Worm (Caenorhabditis elegans) whole organism, L4 larva: ENCODE results near the gene rpl-25.1.
A peak's percentile ranks its signal among the peaks of the same experiment; 100 is the strongest.

Source experiments
- F49E8.2 ChIP-seq: sonication (generic microtip); optimal IDR thresholded peaks from 2 replicates; lab custom pipeline; 2016; ENCODE audit warnings: missing compliant biosample characterization, mild to moderate bottlenecking, missing genetic modification characterization, borderline replicate concordance
- T26A8.4 ChIP-seq: fragments of 200-800 bp; sonication (Bioruptor generic); IDR thresholded peaks from 2 replicates; pipeline ENCODE4 v1.3.6; 2022; ENCODE audit warnings: missing genetic modification characterization, missing compliant biosample characterization
- ZK546.5 ChIP-seq, 2 experiments: sonication (generic microtip); optimal IDR thresholded peaks; 2 replicates each; lab custom pipeline; 2017; ENCODE audit warnings: missing biosample characterization in 2 of 2, missing genetic modification characterization in 2 of 2
- ceh-20 ChIP-seq: fragments of 200-800 bp; sonication (Bioruptor generic); IDR thresholded peaks from 2 replicates; pipeline ENCODE4 v1.3.6; 2022; ENCODE audit warnings: missing genetic modification reagents, missing genetic modification characterization, missing compliant biosample characterization
- daf-16 ChIP-seq, 3 experiments: sonication (generic microtip); optimal IDR thresholded peaks; 2 replicates each; lab custom pipeline; 2016 to 2017; ENCODE audit warnings: missing genetic modification characterization in 3 of 3, missing genetic modification reagents in 3 of 3, mild to moderate bottlenecking in 2 of 3, missing compliant biosample characterization in 2 of 3, missing biosample characterization in 1 of 3, moderate library complexity in 1 of 3
- daf-8 ChIP-seq: fragments of 200-800 bp; sonication (Bioruptor generic); IDR thresholded peaks from 2 replicates; pipeline ENCODE4 v1.3.6; 2022; ENCODE audit warnings: missing genetic modification characterization, missing compliant biosample characterization
- dmd-6 ChIP-seq: fragments of 200-800 bp; sonication (Bioruptor generic); IDR thresholded peaks from 2 replicates; pipeline ENCODE4 v1.3.6; 2022; ENCODE audit warnings: missing genetic modification reagents, missing genetic modification characterization, missing compliant biosample characterization
- duxl-1 ChIP-seq: sonication (generic microtip); optimal IDR thresholded peaks from 2 replicates; lab custom pipeline; 2016; ENCODE audit warnings: mild to moderate bottlenecking, missing genetic modification characterization, moderate library complexity, missing compliant biosample characterization; ENCODE audit not compliant: poor library complexity
- dve-1 ChIP-seq: sonication (generic microtip); optimal IDR thresholded peaks from 2 replicates; lab custom pipeline; 2017; ENCODE audit warnings: antibody characterized with exemption, mild to moderate bottlenecking, missing genetic modification characterization, missing compliant biosample characterization; ENCODE audit not compliant: insufficient read depth
- egl-27 ChIP-seq: sonication (generic microtip); optimal IDR thresholded peaks from 3 replicates; lab custom pipeline; 2017; ENCODE audit warnings: missing biosample characterization, missing genetic modification reagents, missing genetic modification characterization
- fkh-10 ChIP-seq: fragments of 150-350 bp; optimal IDR thresholded peaks from 2 replicates; lab custom pipeline; 2014; ENCODE audit warnings: missing biosample characterization, missing genetic modification reagents, missing genetic modification characterization
- fos-1 ChIP-seq: fragments of 150-350 bp; optimal IDR thresholded peaks from 2 replicates; lab custom pipeline; 2014; ENCODE audit warnings: missing biosample characterization, missing genetic modification characterization
- gei-8 ChIP-seq: fragments of 200-800 bp; sonication (Bioruptor generic); optimal IDR thresholded peaks from 2 replicates; lab custom pipeline; 2018; ENCODE audit warnings: mild to moderate bottlenecking, missing genetic modification characterization, missing compliant biosample characterization
- hif-1 ChIP-seq, 2 experiments: sonication (generic microtip); optimal IDR thresholded peaks; 2 replicates each; lab custom pipeline; 2016 to 2017; ENCODE audit warnings: missing compliant biosample characterization in 2 of 2, missing genetic modification characterization in 2 of 2, missing genetic modification reagents in 2 of 2, missing genotype in 2 of 2, mild to moderate bottlenecking in 1 of 2
- hlh-11 ChIP-seq: fragments of 200-800 bp; sonication (Bioruptor generic); optimal IDR thresholded peaks from 2 replicates; lab custom pipeline; 2018; ENCODE audit warnings: mild to moderate bottlenecking, missing genetic modification characterization, missing compliant biosample characterization
- lin-15B ChIP-seq: fragments of 150-350 bp; sonication (generic microtip); optimal IDR thresholded peaks from 3 replicates; lab custom pipeline; 2014; ENCODE audit warnings: missing biosample characterization, missing genetic modification characterization
- lin-38 ChIP-seq: fragments of 200-800 bp; sonication (Bioruptor generic); IDR thresholded peaks from 2 replicates; pipeline ENCODE4 v1.3.6; 2022; ENCODE audit warnings: missing genetic modification reagents, missing genetic modification characterization, missing compliant biosample characterization
- lir-3 ChIP-seq: sonication (generic microtip); optimal IDR thresholded peaks from 2 replicates; lab custom pipeline; 2016; ENCODE audit warnings: mild to moderate bottlenecking, missing genetic modification characterization, missing compliant biosample characterization
- mes-2 ChIP-seq: sonication (generic microtip); optimal IDR thresholded peaks from 2 replicates; lab custom pipeline; 2016; ENCODE audit warnings: missing genotype, mild to moderate bottlenecking, missing genetic modification characterization, missing compliant biosample characterization; ENCODE audit not compliant: poor library complexity, severe bottlenecking
- nhr-102 ChIP-seq: sonication (generic microtip); optimal IDR thresholded peaks from 2 replicates; lab custom pipeline; 2016; ENCODE audit warnings: mild to moderate bottlenecking, missing genetic modification characterization, moderate library complexity, missing compliant biosample characterization
- nhr-25 ChIP-seq: sonication (generic microtip); optimal IDR thresholded peaks from 2 replicates; lab custom pipeline; 2017; ENCODE audit warnings: missing genetic modification characterization, mild to moderate bottlenecking, missing compliant biosample characterization, antibody characterized with exemption, moderate library complexity, borderline replicate concordance; ENCODE audit not compliant: insufficient read depth
- nhr-28 ChIP-seq: fragments of 150-350 bp; optimal IDR thresholded peaks from 2 replicates; lab custom pipeline; 2014; ENCODE audit warnings: missing biosample characterization, missing genetic modification characterization
- nhr-41 ChIP-seq: fragments of 200-800 bp; sonication (Bioruptor generic); IDR thresholded peaks from 2 replicates; pipeline ENCODE4 v1.3.6; 2022; ENCODE audit warnings: missing genetic modification reagents, missing genetic modification characterization, missing compliant biosample characterization
- nhr-48 ChIP-seq: sonication (generic microtip); optimal IDR thresholded peaks from 2 replicates; lab custom pipeline; 2016; ENCODE audit warnings: mild to moderate bottlenecking, missing genetic modification characterization, missing compliant biosample characterization
- nhr-76 ChIP-seq: fragments of 150-350 bp; optimal IDR thresholded peaks from 2 replicates; lab custom pipeline; 2014; ENCODE audit warnings: missing biosample characterization, missing genetic modification characterization
- pha-4 ChIP-seq, 2 experiments: fragments of 150-350 bp in 1 of 2; fragments of 200-800 bp in 1 of 2; sonication (Bioruptor generic) in 1 of 2; IDR thresholded peaks in 1 of 2; optimal IDR thresholded peaks in 1 of 2; 2 replicates each; pipeline versions ENCODE4 v1.3.6 to Lab custom; 2014 to 2022; ENCODE audit warnings: missing genetic modification characterization in 2 of 2, missing genetic modification reagents in 2 of 2, missing biosample characterization in 1 of 2, missing compliant biosample characterization in 1 of 2
- php-3 ChIP-seq: fragments of 200-800 bp; sonication (Bioruptor generic); IDR thresholded peaks from 2 replicates; pipeline ENCODE4 v1.3.6; 2022; ENCODE audit warnings: missing genetic modification reagents, missing genetic modification characterization, missing compliant biosample characterization
- snpc-1.2 ChIP-seq: fragments of 200-800 bp; sonication (Bioruptor generic); IDR thresholded peaks from 2 replicates; pipeline ENCODE4 v1.3.6; 2022; ENCODE audit warnings: missing genetic modification reagents, missing genetic modification characterization, missing compliant biosample characterization
- tag-97 ChIP-seq: fragments of 200-800 bp; sonication (Bioruptor generic); IDR thresholded peaks from 2 replicates; pipeline ENCODE4 v1.3.6; 2022; ENCODE audit warnings: missing genetic modification characterization, missing compliant biosample characterization
- tra-1 ChIP-seq: fragments of 200-800 bp; sonication (Bioruptor generic); IDR thresholded peaks from 2 replicates; pipeline ENCODE4 v1.3.6; 2022; ENCODE audit warnings: missing genetic modification reagents, missing genetic modification characterization, missing compliant biosample characterization
- unc-62 ChIP-seq, 3 experiments: fragments of 150-350 bp in 1 of 3; sonication (generic microtip); optimal IDR thresholded peaks in 2 of 3; peaks in 1 of 3; 1 replicate in 1 of 3; 2 replicates in 2 of 3; lab custom pipeline; 2014 to 2017; ENCODE audit warnings: missing biosample characterization in 3 of 3, missing genetic modification characterization in 3 of 3, missing genetic modification reagents in 3 of 3, missing genotype in 1 of 3
- zfp-2 ChIP-seq: sonication (generic microtip); optimal IDR thresholded peaks from 2 replicates; lab custom pipeline; 2016; ENCODE audit warnings: mild to moderate bottlenecking, missing genetic modification characterization, missing compliant biosample characterization
- ztf-7 ChIP-seq: fragments of 150-350 bp; optimal IDR thresholded peaks from 2 replicates; lab custom pipeline; 2014; ENCODE audit warnings: missing biosample characterization, missing genetic modification characterization

Gene rpl-25.1

DNA sequence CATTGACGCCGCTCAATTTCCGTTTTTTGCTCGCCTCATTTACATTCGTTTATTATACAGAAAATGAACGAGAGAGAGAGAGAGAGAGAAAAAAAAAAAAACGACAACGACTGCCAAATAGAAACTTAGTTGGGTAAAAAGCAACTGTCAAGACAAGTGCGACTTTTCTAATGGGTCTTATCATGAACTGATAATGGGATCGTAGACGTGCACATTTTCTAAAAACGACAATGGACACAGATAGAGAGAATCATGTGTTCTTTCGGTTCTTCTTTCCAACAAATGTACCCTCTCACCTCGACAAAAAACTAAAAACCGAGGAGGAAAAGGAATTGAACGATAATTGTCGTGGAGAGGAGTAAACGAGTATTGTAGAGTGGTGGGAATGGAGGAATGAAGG is 14.9 kb upstream of the rpl-25.1 start (continued):
- TF ChIP-seq nhr-76 (no peak), tra-1 (GFP tag; lab: Robert Waterston, UW) (peak; percentile 57), nhr-25 (tag; lab: Kevin White, UChicago) (no peak), daf-16 (GFP tag; optimal IDR thresholded peaks at IDR 0.05; lab: Kevin White, UChicago) (no peak), daf-16 (tag; optimal IDR thresholded peaks at IDR 0.05; lab: Kevin White, UChicago) (peak; percentile 62), hif-1 (tag; optimal IDR thresholded peaks at IDR 0.05; lab: Kevin White, UChicago) (peak in 1 of 2 experiments; percentile 23), zfp-2 (tag; lab: Kevin White, UChicago) (no peak), php-3 (GFP tag; lab: Robert Waterston, UW) (no peak), egl-27 (tag; lab: Kevin White, UChicago) (no peak), nhr-41 (no peak), nhr-28 (peak; percentile 69), nhr-102 (tag; lab: Kevin White, UChicago) (peak; percentile 46), lin-38 (no peak), dmd-6 (GFP tag; lab: Robert Waterston, UW) (peak; percentile 90)

ce11 chrX:4704877-4705276 is 10.1 kb upstream of the rpl-25.1 start, which contains the start of gene aqp-8:
aqp-8 (minus strand) TSS chrX:4704977.
- no peak for TF ChIP-seq daf-8 (GFP tag; lab: Robert Waterston, UW)
- no peak for TF ChIP-seq ZK546.5 (tag; optimal IDR thresholded peaks at IDR 0.05; lab: Kevin White, UChicago)
- no peak for TF ChIP-seq duxl-1
- TF ChIP-seq fos-1 (tag; lab: Kevin White, UChicago): no peak
- TF ChIP-seq nhr-48 (tag; lab: Kevin White, UChicago): no peak
- no peak for TF ChIP-seq gei-8 (GFP tag; lab: Kevin White, UChicago)
- TF ChIP-seq hlh-11 (tag; lab: Kevin White, UChicago): no peak
- no peak for TF ChIP-seq ceh-20 (GFP tag; lab: Robert Waterston, UW)
- no peak for TF ChIP-seq unc-62 (GFP tag; optimal IDR thresholded peaks at IDR 0.05 in 1 of 2; lab: Kevin White, UChicago)
- no peak for TF ChIP-seq unc-62 (tag; optimal IDR thresholded peaks at IDR 0.05; lab: Kevin White, UChicago)
- TF ChIP-seq ztf-7 (tag; lab: Kevin White, UChicago): no peak
- TF ChIP-seq mes-2 (tag; lab: Kevin White, UChicago): no peak
- no peak for TF ChIP-seq fkh-10 (GFP tag; lab: Kevin White, UChicago)
- no peak for TF ChIP-seq T26A8.4 (GFP tag; lab: Robert Waterston, UW)
- TF ChIP-seq lin-15B (tag; lab: Kevin White, UChicago): no peak
- no peak for TF ChIP-seq dmd-6 (GFP tag; lab: Robert Waterston, UW)
- TF ChIP-seq dve-1: no peak

DNA sequence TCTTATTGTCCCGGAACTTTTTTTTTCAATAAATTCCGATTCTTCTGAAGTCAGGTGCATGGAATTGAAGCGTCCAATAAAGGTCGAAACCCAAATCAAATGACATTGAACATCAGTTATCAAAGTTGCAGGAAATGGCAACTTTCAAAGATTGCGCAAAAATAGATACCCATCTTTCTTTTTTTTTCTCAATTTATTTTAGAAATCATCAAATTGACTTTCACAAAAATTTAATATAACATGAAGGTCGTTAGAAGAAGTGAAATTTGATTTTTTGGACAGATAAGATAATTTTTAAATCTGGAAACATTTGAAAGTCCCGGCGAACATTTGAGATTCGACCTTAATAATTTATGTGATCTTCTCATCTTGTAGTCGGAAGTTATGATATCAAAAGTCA is 9.3 kb upstream of the rpl-25.1 start:
- TF ChIP-seq F49E8.2 (no peak), tag-97 (GFP tag; lab: Robert Waterston, UW) (no peak), snpc-1.2 (GFP tag; lab: Robert Waterston, UW) (no peak), nhr-48 (tag; lab: Kevin White, UChicago) (no peak), lir-3 (tag; lab: Kevin White, UChicago) (no peak), pha-4 (GFP tag; IDR thresholded peaks at IDR 0.05; lab: Robert Waterston, UW) (no peak), pha-4 (tag; optimal IDR thresholded peaks at IDR 0.05; lab: Kevin White, UChicago) (no peak), nhr-25 (tag; lab: Kevin White, UChicago) (peak; percentile 29), fkh-10 (GFP tag; lab: Kevin White, UChicago) (no peak)
- TF ChIP-seq, all 104 proteins: peak for 1
